Worm (Caenorhabditis elegans) whole organism, young adult: ENCODE data around the gene lgc-26.

Experiments
- B0035.1 ChIP-seq: sonication (generic microtip); optimal IDR thresholded peaks from 2 replicates; lab custom pipeline; 2016; ENCODE audit warnings: missing genetic modification characterization, mild to moderate bottlenecking, missing compliant biosample characterization, missing genotype, missing genetic modification reagents
- B0336.3 ChIP-seq: fragments of 200-800 bp; sonication (Bioruptor generic); IDR thresholded peaks from 2 replicates; pipeline ENCODE4 v1.3.6; 2022; ENCODE audit warnings: missing genetic modification characterization, missing compliant biosample characterization
- Y67H2A.10 ChIP-seq: fragments of 200-800 bp; sonication (Bioruptor generic); conservative IDR thresholded peaks from 2 replicates; pipeline ENCODE4 v1.3.6; 2022; ENCODE audit warnings: missing genetic modification reagents, missing genetic modification characterization, missing compliant biosample characterization
- ama-1 ChIP-seq, 3 experiments: fragments of 150-350 bp in 1 of 3; sonication (generic microtip) in 2 of 3; optimal IDR thresholded peaks; 2 replicates each; lab custom pipeline; 2014 to 2018; ENCODE audit warnings: missing biosample characterization in 2 of 3, missing genetic modification characterization in 2 of 3, missing genetic modification reagents in 2 of 3
- ceh-79 ChIP-seq: sonication (generic microtip); optimal IDR thresholded peaks from 2 replicates; lab custom pipeline; 2017; ENCODE audit warnings: mild to moderate bottlenecking, missing genetic modification characterization, missing compliant biosample characterization
- fkh-3 ChIP-seq: sonication (generic microtip); optimal IDR thresholded peaks from 2 replicates; lab custom pipeline; 2016; ENCODE audit warnings: mild to moderate bottlenecking, missing genetic modification characterization, missing compliant biosample characterization
- madf-6 ChIP-seq: fragments of 200-800 bp; sonication (Bioruptor generic); IDR thresholded peaks from 2 replicates; pipeline ENCODE4 v1.3.6; 2022; ENCODE audit warnings: missing genetic modification reagents, missing genetic modification characterization, missing compliant biosample characterization
- nfya-1 ChIP-seq: sonication (generic microtip); optimal IDR thresholded peaks from 2 replicates; lab custom pipeline; 2017; ENCODE audit warnings: antibody characterized with exemption, missing compliant biosample characterization, missing genetic modification characterization, borderline replicate concordance; ENCODE audit not compliant: insufficient read depth
- nhr-27 ChIP-seq: fragments of 200-800 bp; sonication (Bioruptor generic); optimal IDR thresholded peaks from 2 replicates; lab custom pipeline; 2018; ENCODE audit warnings: mild to moderate bottlenecking, missing genetic modification characterization, moderate library complexity, missing compliant biosample characterization
- pha-4 ChIP-seq: fragments of 150-350 bp; sonication (generic microtip); optimal IDR thresholded peaks from 2 replicates; lab custom pipeline; 2014; ENCODE audit warnings: missing biosample characterization, missing genetic modification reagents, missing genetic modification characterization
- sdz-38 ChIP-seq: sonication (generic microtip); optimal IDR thresholded peaks from 2 replicates; lab custom pipeline; 2016; ENCODE audit warnings: missing genotype, missing genetic modification characterization, missing compliant biosample characterization
- unc-62 ChIP-seq: fragments of 150-350 bp; optimal IDR thresholded peaks from 2 replicates; lab custom pipeline; 2014; ENCODE audit warnings: missing biosample characterization, missing genetic modification reagents, missing genetic modification characterization

DNA sequence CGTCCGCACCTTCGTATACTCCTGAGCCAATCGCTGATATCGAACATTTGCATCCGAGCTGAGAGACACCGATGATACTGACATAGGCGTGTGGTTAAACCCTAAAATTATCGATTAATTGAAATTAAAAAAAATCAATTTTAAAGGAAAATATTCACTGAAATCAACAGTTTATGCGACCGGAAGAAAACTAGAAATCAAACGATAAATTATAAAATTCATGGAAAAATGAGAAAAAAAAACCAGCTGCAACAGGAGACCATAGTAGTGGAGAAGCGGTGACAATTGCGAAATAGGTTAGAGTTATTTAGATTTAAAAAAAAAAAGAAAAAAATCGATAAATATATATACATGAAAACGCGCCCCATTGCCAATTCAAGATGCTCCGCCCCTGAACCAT is 36.5 kb downstream of the lgc-26 start, which contains the start of gene F33E11.3:
- TF ChIP-seq madf-6 (GFP tag; lab: Robert Waterston, UW) (no peak), Y67H2A.10 (GFP tag; lab: Robert Waterston, UW) (no peak), ama-1 (optimal IDR thresholded peaks at IDR 0.05; lab: Kevin White, UChicago) (no peak), ama-1 (GFP tag; optimal IDR thresholded peaks at IDR 0.05; lab: Kevin White, UChicago) (no peak), B0336.3 (GFP tag; lab: Robert Waterston, UW) (no peak), unc-62 (GFP tag; lab: Kevin White, UChicago) (no peak), nhr-27 (tag; lab: Kevin White, UChicago) (no peak), pha-4 (tag; lab: Kevin White, UChicago) (no peak), fkh-3 (tag; lab: Kevin White, UChicago) (no peak), B0035.1 (tag; lab: Kevin White, UChicago) (no peak), nfya-1 (tag; lab: Kevin White, UChicago) (no peak), sdz-38 (tag; lab: Kevin White, UChicago) (no peak), ceh-79 (no peak)
